Fruit fly (Drosophila melanogaster): Measurements from ENCODE around the gene CG9286.

CG9286 gene

DNA sequence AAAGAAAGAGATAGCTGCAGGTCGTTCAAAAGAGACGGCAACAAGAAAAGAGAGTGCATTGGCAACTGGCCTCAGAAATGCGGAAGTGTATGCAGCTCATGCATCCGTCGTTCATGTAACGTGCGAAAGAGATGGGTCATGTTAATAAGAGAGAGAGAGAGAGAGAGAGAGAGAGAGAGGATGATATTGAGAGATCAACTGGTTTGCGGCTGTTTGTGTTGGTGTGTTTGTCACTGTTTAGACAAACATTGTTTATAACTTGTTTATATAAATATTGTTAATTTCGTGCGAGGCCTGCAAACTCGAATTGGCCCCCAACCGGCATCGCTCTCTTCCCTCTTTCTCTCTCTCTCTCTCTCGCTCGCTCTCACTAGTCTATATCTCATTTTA lies 13.9 kb downstream of the CG9286 start:
- no peak for TF ChIP-seq CG17806 (tag; optimal IDR thresholded peaks at IDR 0.05)
- TF ChIP-seq CG32121 (GFP tag; IDR thresholded peaks at IDR 0.05), result no peak
- no peak for TF ChIP-seq Pif1A (GFP tag; optimal IDR thresholded peaks at IDR 0.05)
- TF ChIP-seq D1 (tag; optimal IDR thresholded peaks at IDR 0.05), result no peak
- TF ChIP-seq EcR (GFP tag; optimal IDR thresholded peaks at IDR 0.05), result peak; percentile 86
- TF ChIP-seq Snoo (tag; optimal IDR thresholded peaks at IDR 0.05), result no peak
- peak; percentile 21; the same call in 1 of the 2 replicates for TF ChIP-seq Ets98B (GFP tag; IDR thresholded peaks at IDR 0.05)
- TF ChIP-seq CG12605 (GFP tag; IDR thresholded peaks at IDR 0.05), result no peak; the same call in 1 of the 2 replicates
- TF ChIP-seq Pif1B (GFP tag; optimal IDR thresholded peaks at IDR 0.05), result peak; percentile 11
- TF ChIP-seq CG15710 (tag; optimal IDR thresholded peaks at IDR 0.05), result no peak
- no peak for TF ChIP-seq gl (tag; optimal IDR thresholded peaks at IDR 0.05)
- TF ChIP-seq fd96Ca (GFP tag; IDR thresholded peaks at IDR 0.05), result no peak
- no peak for TF ChIP-seq CG8301 (tag; optimal IDR thresholded peaks at IDR 0.05)
- no peak for TF ChIP-seq CG34367 (tag; optimal IDR thresholded peaks at IDR 0.05)
- TF ChIP-seq CG13204 (GFP tag; optimal IDR thresholded peaks at IDR 0.05), result no peak
- no peak for TF ChIP-seq CG8159 (tag; optimal IDR thresholded peaks at IDR 0.05)
- peak; percentile 30; the same call in 1 of the 3 replicates for TF ChIP-seq CG4496 (GFP tag; IDR thresholded peaks at IDR 0.05)
- no peak for TF ChIP-seq CG9948 (tag; optimal IDR thresholded peaks at IDR 0.05)
- TF ChIP-seq CG10348 (GFP tag; IDR thresholded peaks at IDR 0.05), result no peak
- TF ChIP-seq rn (GFP tag; IDR thresholded peaks at IDR 0.05), result no peak
- no peak for TF ChIP-seq CG14655 (GFP tag; optimal IDR thresholded peaks at IDR 0.05)

DNA sequence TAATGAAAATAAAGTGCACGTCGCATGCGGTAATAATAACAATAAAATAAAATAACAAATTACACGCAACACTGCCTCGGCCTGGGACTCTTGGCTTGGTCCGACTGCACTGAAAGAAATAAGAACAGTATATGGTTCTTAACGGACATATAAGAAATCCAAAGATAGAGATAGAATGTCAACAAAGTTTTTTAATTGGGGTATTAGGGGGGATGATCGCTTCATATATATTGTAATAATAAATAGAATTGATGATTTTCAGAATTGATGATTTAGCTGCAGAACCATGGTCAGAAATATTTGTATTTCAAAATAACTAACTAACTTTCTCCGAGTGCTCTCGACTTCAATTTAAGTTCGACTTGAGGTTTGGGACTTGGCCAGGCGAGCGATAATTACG lies 15.3 kb downstream of the CG9286 start:
- TF ChIP-seq CG14655 (GFP tag; optimal IDR thresholded peaks at IDR 0.05), result peak; percentile 92
- TF ChIP-seq CG4496 (GFP tag; IDR thresholded peaks at IDR 0.05), result peak; percentile 59; the same call in 2 of the 3 replicates
- peak; percentile 67 for TF ChIP-seq Pif1B (GFP tag; optimal IDR thresholded peaks at IDR 0.05)
- TF ChIP-seq Snoo (tag; optimal IDR thresholded peaks at IDR 0.05), result peak; percentile 81
- TF ChIP-seq Pif1A (GFP tag; optimal IDR thresholded peaks at IDR 0.05), result peak; percentile 51
- TF ChIP-seq Ets98B (GFP tag; IDR thresholded peaks at IDR 0.05), result peak; percentile 75
- TF ChIP-seq CG34367 (tag; optimal IDR thresholded peaks at IDR 0.05), result no peak
- no peak for TF ChIP-seq EcR (GFP tag; optimal IDR thresholded peaks at IDR 0.05)
- TF ChIP-seq CG13204 (GFP tag; optimal IDR thresholded peaks at IDR 0.05), result no peak
- peak; percentile 21; the same call in 1 of the 2 replicates for TF ChIP-seq CG32121 (GFP tag; IDR thresholded peaks at IDR 0.05)
- peak; percentile 90 for TF ChIP-seq CG8301 (tag; optimal IDR thresholded peaks at IDR 0.05)
- TF ChIP-seq CG10348 (GFP tag; IDR thresholded peaks at IDR 0.05), result no peak
- TF ChIP-seq gl (tag; optimal IDR thresholded peaks at IDR 0.05), result no peak
- TF ChIP-seq CG17806 (tag; optimal IDR thresholded peaks at IDR 0.05), result peak; percentile 0

DNA sequence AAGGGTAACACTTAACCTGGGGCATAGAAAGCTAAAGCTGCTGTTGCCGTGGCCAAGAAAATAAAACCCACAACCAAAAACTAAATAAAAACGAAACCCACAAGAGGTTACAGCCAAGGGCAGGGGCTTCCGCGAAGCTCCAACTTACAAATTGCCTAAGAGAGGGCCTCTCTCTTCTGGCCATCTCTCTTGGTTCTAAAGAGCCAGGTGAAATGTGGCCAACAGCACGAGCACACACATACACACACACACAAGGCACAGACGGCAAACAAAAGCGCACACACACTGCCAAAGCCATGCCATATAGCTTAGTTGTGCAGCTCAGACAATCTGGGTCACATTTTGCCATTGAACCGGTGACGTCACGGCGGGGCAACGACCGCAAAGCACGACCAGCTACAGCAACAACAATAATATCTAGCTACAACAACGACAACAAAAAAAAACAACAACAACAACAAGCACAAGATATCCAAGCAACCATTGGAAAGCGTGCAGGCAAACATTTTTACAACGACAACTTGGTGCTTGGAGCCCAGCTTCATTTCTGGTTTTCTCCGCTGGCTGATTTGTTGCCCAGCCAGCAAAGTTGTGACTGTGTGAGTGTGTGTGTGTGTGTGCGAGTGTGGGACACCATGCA lies 16.0 kb downstream of the CG9286 start:
- no peak for TF ChIP-seq gl (tag; optimal IDR thresholded peaks at IDR 0.05)
- TF ChIP-seq EcR (GFP tag; optimal IDR thresholded peaks at IDR 0.05), result peak; percentile 97

DNA sequence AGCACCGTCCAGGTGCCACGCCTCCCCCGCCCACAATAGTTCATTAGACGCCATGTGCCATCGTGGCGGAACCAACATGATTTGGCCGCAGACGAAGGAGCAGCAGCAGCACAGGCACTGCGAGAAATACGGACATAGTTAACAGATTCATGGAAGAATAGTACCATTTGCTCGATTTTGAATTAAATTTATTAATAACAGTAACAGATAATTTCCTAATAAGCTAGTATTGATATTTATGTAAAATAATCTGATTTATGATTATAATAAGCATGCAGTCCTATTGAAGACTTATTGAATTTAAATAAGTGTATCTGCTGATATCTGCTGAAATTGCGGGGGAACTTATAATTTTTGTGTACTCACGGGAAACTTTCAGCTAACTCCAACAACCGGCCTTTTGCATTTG lies 16.5 kb downstream of the CG9286 start:
- TF ChIP-seq EcR (GFP tag; optimal IDR thresholded peaks at IDR 0.05), result no peak
- no peak for TF ChIP-seq CG15710 (tag; optimal IDR thresholded peaks at IDR 0.05)
- TF ChIP-seq fd96Ca (GFP tag; IDR thresholded peaks at IDR 0.05), result peak; percentile 67; the same call in 2 of the 3 replicates
- TF ChIP-seq CG34367 (tag; optimal IDR thresholded peaks at IDR 0.05), result no peak
- no peak for TF ChIP-seq CG9948 (tag; optimal IDR thresholded peaks at IDR 0.05)
- peak; percentile 88 for TF ChIP-seq CG14655 (GFP tag; optimal IDR thresholded peaks at IDR 0.05)
- peak; percentile 52 for TF ChIP-seq CG32121 (GFP tag; IDR thresholded peaks at IDR 0.05)
- TF ChIP-seq gl (tag; optimal IDR thresholded peaks at IDR 0.05), result no peak
- TF ChIP-seq rn (GFP tag; IDR thresholded peaks at IDR 0.05), result 0 out of 2 replicates have a peak, but pooled peaks have one; percentile 15
- no peak for TF ChIP-seq CG12605 (GFP tag; IDR thresholded peaks at IDR 0.05)
- peak; percentile 49; the same call in 1 of the 2 replicates for TF ChIP-seq Ets98B (GFP tag; IDR thresholded peaks at IDR 0.05)
- no peak for TF ChIP-seq CG17806 (tag; optimal IDR thresholded peaks at IDR 0.05)
- peak; percentile 70; the same call in 2 of the 3 replicates for TF ChIP-seq CG4496 (GFP tag; IDR thresholded peaks at IDR 0.05)
- peak; percentile 41 for TF ChIP-seq Pif1A (GFP tag; optimal IDR thresholded peaks at IDR 0.05)
- peak; percentile 85 for TF ChIP-seq CG8301 (tag; optimal IDR thresholded peaks at IDR 0.05)
- peak; percentile 12 for TF ChIP-seq Pif1B (GFP tag; optimal IDR thresholded peaks at IDR 0.05)

DNA sequence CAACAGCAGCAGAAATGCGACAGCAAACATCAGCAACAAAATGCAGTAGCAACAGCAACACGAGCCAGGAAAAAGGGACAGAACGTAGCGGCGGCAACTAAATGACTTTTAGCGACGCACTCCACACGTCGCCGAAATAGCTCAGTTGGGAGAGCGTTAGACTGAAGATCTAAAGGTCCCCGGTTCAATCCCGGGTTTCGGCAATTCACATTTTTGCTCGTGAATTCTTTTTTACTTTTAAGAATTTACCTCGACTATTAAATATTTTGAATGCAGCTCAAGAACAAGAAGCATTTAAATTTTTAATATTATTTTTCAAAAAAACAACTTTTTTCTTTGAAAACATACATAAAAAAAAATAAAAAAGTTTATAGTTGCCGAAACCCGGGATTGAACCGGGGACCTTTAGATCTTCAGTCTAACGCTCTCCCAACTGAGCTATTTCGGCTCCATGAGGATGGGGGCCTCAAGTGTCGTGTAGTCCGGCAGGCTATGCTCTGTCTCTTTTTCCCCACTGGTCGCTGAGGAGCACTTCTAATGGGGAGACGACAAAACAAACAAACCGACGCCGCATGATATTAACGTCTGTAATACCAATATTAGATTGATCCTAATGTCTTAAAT lies 17.2 kb downstream of the CG9286 start:
- TF ChIP-seq CG8301 (tag; optimal IDR thresholded peaks at IDR 0.05) (no peak), CG34367 (tag; optimal IDR thresholded peaks at IDR 0.05) (no peak), CG14655 (GFP tag; optimal IDR thresholded peaks at IDR 0.05) (no peak), Ets98B (GFP tag; IDR thresholded peaks at IDR 0.05) (no peak)
